Worm (Caenorhabditis elegans) whole organism, L3 larva: Measurements from ENCODE around the gene T20G5.12.

Source experiments
- ZK546.5 ChIP-seq: sonication (generic microtip); optimal IDR thresholded peaks from 2 replicates; lab custom pipeline; 2017; ENCODE audit warnings: missing biosample characterization, missing genetic modification characterization
- aly-2 ChIP-seq: fragments of 150-350 bp; optimal IDR thresholded peaks from 2 replicates; lab custom pipeline; 2014; ENCODE audit warnings: missing biosample characterization, missing genetic modification characterization
- ama-1 ChIP-seq: fragments of 150-350 bp; optimal IDR thresholded peaks from 2 replicates; lab custom pipeline; 2018
- ceh-16 ChIP-seq: sonication (generic microtip); optimal IDR thresholded peaks from 2 replicates; lab custom pipeline; 2017; ENCODE audit warnings: missing biosample characterization, missing genetic modification characterization
- ceh-28 ChIP-seq: fragments of 150-350 bp; optimal IDR thresholded peaks from 2 replicates; lab custom pipeline; 2014; ENCODE audit warnings: missing biosample characterization, missing genetic modification reagents, missing genetic modification characterization
- ceh-82 ChIP-seq: fragments of 150-350 bp; optimal IDR thresholded peaks from 2 replicates; lab custom pipeline; 2014; ENCODE audit warnings: missing biosample characterization, missing genetic modification characterization
- ceh-9 ChIP-seq: sonication (generic microtip); optimal IDR thresholded peaks from 2 replicates; lab custom pipeline; 2018; ENCODE audit warnings: missing biosample characterization, missing genetic modification characterization
- egl-27 ChIP-seq: sonication (generic microtip); optimal IDR thresholded peaks from 4 replicates; lab custom pipeline; 2017; ENCODE audit warnings: missing biosample characterization, missing genetic modification reagents, missing genetic modification characterization
- elt-1 ChIP-seq: fragments of 150-350 bp; optimal IDR thresholded peaks from 2 replicates; lab custom pipeline; 2014; ENCODE audit warnings: missing biosample characterization, missing genetic modification characterization
- elt-2 ChIP-seq: sonication (generic microtip); optimal IDR thresholded peaks from 2 replicates; lab custom pipeline; 2016; ENCODE audit warnings: missing genetic modification reagents, mild to moderate bottlenecking, missing genetic modification characterization, missing compliant biosample characterization
- eor-1 ChIP-seq, 2 experiments: fragments of 150-350 bp; optimal IDR thresholded peaks; 2 replicates each; lab custom pipeline; 2014 to 2018; ENCODE audit warnings: missing biosample characterization in 2 of 2, missing genetic modification characterization in 2 of 2
- fkh-10 ChIP-seq: sonication (generic microtip); optimal IDR thresholded peaks from 2 replicates; lab custom pipeline; 2017; ENCODE audit warnings: missing biosample characterization, missing genetic modification reagents, missing genetic modification characterization
- fkh-2 ChIP-seq: fragments of 150-350 bp; optimal IDR thresholded peaks from 2 replicates; lab custom pipeline; 2014; ENCODE audit warnings: missing biosample characterization, missing genetic modification reagents, missing genetic modification characterization
- fos-1 ChIP-seq: fragments of 150-350 bp; optimal IDR thresholded peaks from 2 replicates; lab custom pipeline; 2014; ENCODE audit warnings: missing biosample characterization, missing genetic modification characterization
- hmg-11 ChIP-seq: sonication (generic microtip); optimal IDR thresholded peaks from 2 replicates; lab custom pipeline; 2016; ENCODE audit warnings: missing genetic modification characterization, missing compliant biosample characterization
- jun-1 ChIP-seq: fragments of 150-350 bp; optimal IDR thresholded peaks from 2 replicates; lab custom pipeline; 2014; ENCODE audit warnings: missing biosample characterization, missing genetic modification reagents, missing genetic modification characterization
- lin-15B ChIP-seq: fragments of 150-350 bp; optimal IDR thresholded peaks from 2 replicates; lab custom pipeline; 2014; ENCODE audit warnings: missing biosample characterization, missing genetic modification characterization
- lin-39 ChIP-seq: fragments of 150-350 bp; optimal IDR thresholded peaks from 2 replicates; lab custom pipeline; 2018; ENCODE audit warnings: missing biosample characterization, missing genetic modification reagents, missing genetic modification characterization
- lsy-12 ChIP-seq: sonication (generic microtip); optimal IDR thresholded peaks from 2 replicates; lab custom pipeline; 2016; ENCODE audit warnings: mild to moderate bottlenecking, missing genetic modification characterization, missing compliant biosample characterization
- mdl-1 ChIP-seq: fragments of 150-350 bp; optimal IDR thresholded peaks from 2 replicates; lab custom pipeline; 2014; ENCODE audit warnings: missing biosample characterization, missing genetic modification characterization
- nfya-1 ChIP-seq: sonication (generic microtip); optimal IDR thresholded peaks from 2 replicates; lab custom pipeline; 2017; ENCODE audit warnings: missing genetic modification characterization, mild to moderate bottlenecking, missing compliant biosample characterization, antibody characterized with exemption, moderate library complexity; ENCODE audit not compliant: insufficient read depth
- nhr-11 ChIP-seq: fragments of 150-350 bp; optimal IDR thresholded peaks from 2 replicates; lab custom pipeline; 2014; ENCODE audit warnings: missing biosample characterization, missing genetic modification characterization
- nhr-12 ChIP-seq: fragments of 150-350 bp; optimal IDR thresholded peaks from 2 replicates; lab custom pipeline; 2014; ENCODE audit warnings: missing biosample characterization, missing genetic modification characterization
- nhr-23 ChIP-seq: fragments of 150-350 bp; optimal IDR thresholded peaks from 2 replicates; lab custom pipeline; 2014; ENCODE audit warnings: missing biosample characterization, missing genetic modification reagents, missing genetic modification characterization
- nhr-237 ChIP-seq: fragments of 150-350 bp; optimal IDR thresholded peaks from 2 replicates; lab custom pipeline; 2014; ENCODE audit warnings: missing biosample characterization, missing genetic modification characterization
- nhr-25 ChIP-seq: sonication (generic microtip); optimal IDR thresholded peaks from 2 replicates; lab custom pipeline; 2017; ENCODE audit warnings: missing biosample characterization, missing genetic modification characterization
- nhr-28 ChIP-seq: fragments of 150-350 bp; optimal IDR thresholded peaks from 2 replicates; lab custom pipeline; 2014; ENCODE audit warnings: missing biosample characterization, missing genetic modification characterization
- nhr-43 ChIP-seq: sonication (generic microtip); optimal IDR thresholded peaks from 2 replicates; lab custom pipeline; 2016; ENCODE audit warnings: mild to moderate bottlenecking, missing genetic modification characterization, missing compliant biosample characterization; ENCODE audit not compliant: poor library complexity, severe bottlenecking
- nhr-67 ChIP-seq: fragments of 150-350 bp; optimal IDR thresholded peaks from 2 replicates; lab custom pipeline; 2014; ENCODE audit warnings: missing biosample characterization, missing genetic modification characterization
- nhr-77 ChIP-seq: fragments of 150-350 bp; optimal IDR thresholded peaks from 2 replicates; lab custom pipeline; 2014; ENCODE audit warnings: missing biosample characterization, missing genetic modification characterization
- pha-4 ChIP-seq: fragments of 150-350 bp; optimal IDR thresholded peaks from 2 replicates; lab custom pipeline; 2014; ENCODE audit warnings: missing biosample characterization, missing genetic modification reagents, missing genetic modification characterization
- pqm-1 ChIP-seq: fragments of 150-350 bp; optimal IDR thresholded peaks from 2 replicates; lab custom pipeline; 2017; ENCODE audit warnings: missing biosample characterization, missing genetic modification characterization, inconsistent platforms
- sea-2 ChIP-seq: fragments of 150-350 bp; sonication (generic microtip); optimal IDR thresholded peaks from 4 replicates; lab custom pipeline; 2014; ENCODE audit warnings: missing biosample characterization, missing genetic modification reagents, missing genetic modification characterization
- skn-1 ChIP-seq: fragments of 150-350 bp; optimal IDR thresholded peaks from 2 replicates; lab custom pipeline; 2014; ENCODE audit warnings: missing biosample characterization, missing genetic modification characterization
- unc-39 ChIP-seq: sonication (generic microtip); optimal IDR thresholded peaks from 4 replicates; lab custom pipeline; 2017; ENCODE audit warnings: missing biosample characterization, missing genetic modification characterization
- unc-62 ChIP-seq: fragments of 150-350 bp; sonication (generic microtip); optimal IDR thresholded peaks from 4 replicates; lab custom pipeline; 2014; ENCODE audit warnings: missing biosample characterization, missing genetic modification reagents, missing genetic modification characterization
- zag-1 ChIP-seq: fragments of 150-350 bp; optimal IDR thresholded peaks from 2 replicates; lab custom pipeline; 2014; ENCODE audit warnings: missing biosample characterization, missing genetic modification characterization
- ztf-11 ChIP-seq: fragments of 150-350 bp; optimal IDR thresholded peaks from 2 replicates; lab custom pipeline; 2014; ENCODE audit warnings: missing biosample characterization, missing genetic modification characterization

Gene T20G5.12

DNA sequence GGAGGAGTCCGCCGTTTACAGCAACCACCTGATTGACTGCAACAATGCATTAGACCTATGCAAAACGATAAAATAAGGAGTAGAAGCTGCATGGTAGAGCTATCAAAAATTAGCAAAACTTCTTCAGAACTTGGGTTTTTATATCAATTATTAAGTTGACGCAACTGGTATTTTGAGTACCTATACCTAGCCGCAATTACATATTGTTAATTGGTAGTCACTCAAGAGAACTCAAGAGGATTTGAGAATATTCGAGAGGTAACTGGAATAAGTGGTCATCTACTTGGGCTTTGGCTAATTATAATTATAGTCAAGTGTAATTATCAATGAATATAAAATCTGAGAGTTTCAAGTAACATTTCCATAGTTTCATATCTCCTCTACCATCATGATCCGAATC lies at the start of gene T20G5.12, which contains the start of gene T20G5.13:
Gene T20G5.12, plus strand, starts transcription at position 370 of the 400 bp plus-strand sequence.
Gene T20G5.13, minus strand, starts transcription at position 101 of the 400 bp plus-strand sequence.
- TF ChIP-seq nhr-25 (tag; lab: Kevin White, UChicago) = no peak
- TF ChIP-seq pqm-1 = no peak
- no peak for TF ChIP-seq ZK546.5 (tag; lab: Kevin White, UChicago)
- TF ChIP-seq fkh-2 = no peak

DNA sequence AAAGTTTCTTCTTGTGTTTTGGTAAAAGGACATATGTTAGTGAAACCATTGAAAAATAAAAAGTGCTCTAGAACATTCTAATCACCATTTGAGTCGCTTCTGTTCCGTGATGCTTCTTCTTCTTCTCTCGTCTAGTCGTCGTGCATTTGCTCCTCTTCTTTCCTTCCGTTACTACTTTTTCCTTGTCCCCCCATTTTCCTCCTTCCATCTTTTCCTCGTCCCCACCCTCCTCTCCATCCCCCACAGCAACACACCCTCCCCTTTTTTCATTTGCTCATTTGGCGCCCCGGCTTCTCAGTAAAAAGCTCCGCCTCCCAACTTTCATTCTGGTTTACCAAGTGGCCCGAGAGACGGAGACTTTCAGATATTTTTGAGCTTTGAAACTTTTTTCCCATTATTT lies 49.7 kb upstream of the T20G5.12 start:
- no peak for TF ChIP-seq eor-1 (tag; optimal IDR thresholded peaks at IDR 0.05; lab: Kevin White, UChicago)
- TF ChIP-seq ama-1 (lab: Kevin White, UChicago) = peak; percentile 28
- TF ChIP-seq unc-39 (tag; lab: Kevin White, UChicago) = no peak
- peak; percentile 55 for TF ChIP-seq nfya-1 (tag; lab: Kevin White, UChicago)
- TF ChIP-seq hmg-11 (tag; lab: Kevin White, UChicago) = peak; percentile 31
- peak; percentile 74 for TF ChIP-seq lin-39
- no peak for TF ChIP-seq aly-2

- no peak for TF ChIP-seq ama-1 (lab: Kevin White, UChicago)
- no peak for TF ChIP-seq elt-1 (tag; lab: Kevin White, UChicago)
- no peak for TF ChIP-seq lin-39
- no peak for TF ChIP-seq ztf-11 (tag; lab: Kevin White, UChicago)
- TF ChIP-seq nhr-25 (tag; lab: Kevin White, UChicago) = no peak
- TF ChIP-seq nhr-11 (tag; lab: Kevin White, UChicago) = no peak
- no peak for TF ChIP-seq ceh-9 (tag; lab: Kevin White, UChicago)
- TF ChIP-seq mdl-1 (tag; lab: Kevin White, UChicago) = no peak
- no peak for TF ChIP-seq unc-62 (GFP tag; lab: Kevin White, UChicago)
- TF ChIP-seq hmg-11 (tag; lab: Kevin White, UChicago) = no peak
- no peak for TF ChIP-seq nhr-67 (tag; lab: Kevin White, UChicago)
- TF ChIP-seq jun-1 (tag; lab: Kevin White, UChicago) = no peak
- no peak for TF ChIP-seq lin-15B (tag; lab: Kevin White, UChicago)
- no peak for TF ChIP-seq ceh-16 (tag; lab: Kevin White, UChicago)
- TF ChIP-seq lsy-12 = no peak
- no peak for TF ChIP-seq skn-1 (tag; lab: Kevin White, UChicago)
- TF ChIP-seq egl-27 (tag; lab: Kevin White, UChicago) = no peak
- TF ChIP-seq ceh-28 = no peak
- no peak for TF ChIP-seq nhr-28 (tag; lab: Kevin White, UChicago)
Observed at ce11 chrIII:10152495-10152894, 48.9 kb upstream of the T20G5.12 start, which contains the start of gene nac-3. Gene nac-3 (plus strand): TSS chrIII:10152795.

DNA sequence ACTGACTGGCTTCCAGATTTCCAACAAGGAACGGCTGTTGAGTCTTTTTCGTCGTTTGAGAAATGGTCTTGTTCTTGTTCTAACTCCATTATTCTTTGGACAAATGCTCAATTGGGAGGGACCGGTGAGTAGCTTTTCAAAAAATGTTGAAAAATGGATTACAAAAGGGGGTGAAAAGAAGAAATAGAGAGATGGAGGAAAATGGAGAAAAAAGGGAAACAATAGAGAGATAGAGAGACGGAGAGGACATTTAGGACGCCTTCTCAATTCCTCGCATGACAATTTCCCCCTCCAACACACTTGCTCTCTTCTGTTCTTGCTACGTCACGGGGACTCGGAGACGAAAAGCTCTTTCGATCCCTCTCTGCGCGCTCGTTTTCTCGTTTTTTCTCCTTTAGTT lies 48.4 kb upstream of the T20G5.12 start:
- TF ChIP-seq nfya-1 (tag; lab: Kevin White, UChicago) (peak; percentile 62), fkh-2 (no peak), nhr-67 (tag; lab: Kevin White, UChicago) (no peak), lin-39 (peak; percentile 69), ceh-82 (peak; percentile 42), nhr-43 (no peak), ceh-9 (tag; lab: Kevin White, UChicago) (no peak), fkh-10 (peak; percentile 16), hmg-11 (tag; lab: Kevin White, UChicago) (peak; percentile 18)
- TF ChIP-seq, all 47 proteins: peak for 5

ce11 chrIII:10154993-10155392 lies 46.4 kb upstream of the T20G5.12 start:
- no peak for TF ChIP-seq egl-27 (tag; lab: Kevin White, UChicago)
- TF ChIP-seq nfya-1 (tag; lab: Kevin White, UChicago) = peak; percentile 28
- TF ChIP-seq pha-4 (tag; lab: Kevin White, UChicago) = peak; percentile 93

DNA sequence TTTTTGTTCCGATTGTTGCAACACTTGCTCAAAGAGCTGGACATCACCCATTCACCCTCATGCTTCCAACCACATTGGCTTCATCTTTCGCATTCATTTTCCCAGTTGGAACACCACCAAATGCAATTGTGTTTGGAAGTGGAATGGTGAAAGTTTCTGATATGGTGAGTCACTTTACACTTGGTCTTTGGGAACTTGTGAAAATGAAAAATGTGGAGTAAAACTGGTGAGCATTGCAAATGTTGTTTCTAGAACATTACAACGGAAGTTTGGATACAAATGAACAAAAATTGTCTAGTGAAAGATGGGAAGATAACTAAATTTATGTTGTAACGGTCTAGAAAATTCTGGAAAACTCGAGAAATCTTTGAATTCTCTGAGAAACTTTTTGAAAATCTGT lies 45.1 kb upstream of the T20G5.12 start:
- TF ChIP-seq egl-27 (tag; lab: Kevin White, UChicago) = no peak
- no peak for TF ChIP-seq nhr-28 (tag; lab: Kevin White, UChicago)
- TF ChIP-seq nhr-237 (tag; lab: Kevin White, UChicago) = no peak
- TF ChIP-seq fkh-10 = no peak
- TF ChIP-seq ceh-82 = no peak
- TF ChIP-seq zag-1 = no peak
- TF ChIP-seq elt-1 (tag; lab: Kevin White, UChicago) = no peak
- no peak for TF ChIP-seq unc-39 (tag; lab: Kevin White, UChicago)
- no peak for TF ChIP-seq ztf-11 (tag; lab: Kevin White, UChicago)
- no peak for TF ChIP-seq nhr-23 (tag; lab: Kevin White, UChicago)
- no peak for TF ChIP-seq elt-2 (tag; lab: Kevin White, UChicago)
- TF ChIP-seq ceh-9 (tag; lab: Kevin White, UChicago) = no peak
- TF ChIP-seq nhr-77 (tag; lab: Kevin White, UChicago) = no peak
- no peak for TF ChIP-seq fos-1 (tag; lab: Kevin White, UChicago)
- TF ChIP-seq nhr-12 (tag; lab: Kevin White, UChicago) = no peak
- TF ChIP-seq ceh-16 (tag; lab: Kevin White, UChicago) = no peak
- no peak for TF ChIP-seq sea-2 (GFP tag; lab: Kevin White, UChicago)
- TF ChIP-seq lin-15B (tag; lab: Kevin White, UChicago) = no peak
- no peak for TF ChIP-seq lin-39
